Fruit fly (Drosophila melanogaster) S2 (cell line): Measurements from ENCODE around the gene Las.

ENCODE experiments used
- CG8478 ChIP-seq: fragments of >200 bp; optimal IDR thresholded peaks from 2 replicates; lab custom pipeline; 2018
- CTCF ChIP-seq, 2 experiments: fragments of >200 bp; optimal IDR thresholded peaks; 2 replicates each; lab custom pipeline; 2018

- TF ChIP-seq CTCF (optimal IDR thresholded peaks at IDR 0.05; lab: Kevin White, UChicago) (no peak), CG8478 (no peak)
Observed at dm6 chr3L:20410780-20411179, 21.4 kb downstream of the Las start.
